Fruit fly (Drosophila melanogaster) whole organism, pupa: ENCODE results near the gene CG10809.

Experiments used
- CG14655 ChIP-seq: fragments of 200-800 bp; sonication (Bioruptor generic); optimal IDR thresholded peaks from 3 replicates; lab custom pipeline; 2017; ENCODE audit warnings: mild to moderate bottlenecking, missing biosample characterization, missing genetic modification reagents, missing genetic modification characterization
- CG32121 ChIP-seq: fragments of 200-800 bp; sonication (Bioruptor generic); IDR thresholded peaks from 2 replicates; pipeline ENCODE4 v1.3.6; 2022; ENCODE audit warnings: missing biosample characterization, missing genetic modification characterization
- CG8301 ChIP-seq: fragments of 200-800 bp; sonication (Bioruptor generic); optimal IDR thresholded peaks from 2 replicates; lab custom pipeline; 2018; ENCODE audit warnings: missing biosample characterization, mild to moderate bottlenecking, missing genetic modification characterization

DNA sequence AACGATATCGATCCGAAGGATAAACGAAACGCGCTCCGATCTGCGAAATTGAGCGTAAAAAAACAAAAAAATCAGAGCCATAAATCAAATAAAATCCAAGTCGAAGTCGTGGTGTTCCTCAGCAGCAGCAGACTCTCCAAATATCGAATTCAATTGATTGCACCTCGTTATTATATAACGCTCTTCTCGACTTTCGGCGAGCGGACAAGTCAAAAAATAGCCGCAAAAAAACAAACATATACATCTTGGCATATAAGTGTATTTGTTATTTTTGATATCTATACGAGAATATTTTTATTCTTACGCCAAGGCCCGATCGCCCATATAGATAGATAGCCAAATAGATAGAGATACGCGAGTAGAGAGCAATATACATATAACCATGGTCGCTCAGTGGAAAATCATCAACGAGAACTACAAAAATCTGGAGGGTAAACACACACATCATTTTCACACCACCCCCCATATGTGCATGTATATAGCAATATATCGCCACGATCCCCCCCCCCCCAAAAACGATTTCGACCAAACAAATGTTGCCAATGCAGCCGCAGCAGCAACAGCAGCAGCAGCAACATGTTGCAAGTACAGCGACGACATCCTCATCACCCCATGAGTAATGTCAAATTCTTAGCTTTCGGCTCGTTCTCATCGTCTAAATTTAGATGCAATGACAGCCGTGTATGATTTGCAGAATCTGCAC is 29.9 kb downstream of the CG10809 start:
- no peak for TF ChIP-seq CG8301
- no peak for TF ChIP-seq CG14655
- no peak for TF ChIP-seq CG32121 (GFP tag; lab: Robert Waterston, UW)
